Worm (Caenorhabditis elegans): ENCODE results near the gene srt-73.

ce11 chrIV:7906643-7907042, 27.5 kb downstream of the srt-73 start:
- no peak for TF ChIP-seq ama-1 (optimal IDR thresholded peaks at IDR 0.05)
- TF ChIP-seq ama-1 (GFP tag; optimal IDR thresholded peaks at IDR 0.05): no peak
- no peak for TF ChIP-seq attf-6 (GFP tag; IDR thresholded peaks at IDR 0.05)
- no peak for TF ChIP-seq attf-3 (GFP tag; conservative IDR thresholded peaks at IDR 0.05)
- TF ChIP-seq ztf-26 (tag; optimal IDR thresholded peaks at IDR 0.05): no peak
- TF ChIP-seq cebp-1 (GFP tag; IDR thresholded peaks at IDR 0.05): no peak
- no peak for TF ChIP-seq cebp-1 (tag; optimal IDR thresholded peaks at IDR 0.05)
- no peak for TF ChIP-seq dpl-1 (GFP tag; optimal IDR thresholded peaks at IDR 0.05)
- TF ChIP-seq unc-130 (GFP tag; optimal IDR thresholded peaks at IDR 0.05): no peak
- TF ChIP-seq chd-7 (tag; optimal IDR thresholded peaks at IDR 0.05): no peak
- no peak for TF ChIP-seq die-1 (tag; optimal IDR thresholded peaks at IDR 0.05)
- TF ChIP-seq nhr-80 (tag; optimal IDR thresholded peaks at IDR 0.05): no peak
- TF ChIP-seq nfya-2 (GFP tag; IDR thresholded peaks at IDR 0.05): no peak
- no peak for TF ChIP-seq ccch-3 (GFP tag; optimal IDR thresholded peaks at IDR 0.05)
